Worm (Caenorhabditis elegans): ENCODE measurements around the gene osm-7.

DNA sequence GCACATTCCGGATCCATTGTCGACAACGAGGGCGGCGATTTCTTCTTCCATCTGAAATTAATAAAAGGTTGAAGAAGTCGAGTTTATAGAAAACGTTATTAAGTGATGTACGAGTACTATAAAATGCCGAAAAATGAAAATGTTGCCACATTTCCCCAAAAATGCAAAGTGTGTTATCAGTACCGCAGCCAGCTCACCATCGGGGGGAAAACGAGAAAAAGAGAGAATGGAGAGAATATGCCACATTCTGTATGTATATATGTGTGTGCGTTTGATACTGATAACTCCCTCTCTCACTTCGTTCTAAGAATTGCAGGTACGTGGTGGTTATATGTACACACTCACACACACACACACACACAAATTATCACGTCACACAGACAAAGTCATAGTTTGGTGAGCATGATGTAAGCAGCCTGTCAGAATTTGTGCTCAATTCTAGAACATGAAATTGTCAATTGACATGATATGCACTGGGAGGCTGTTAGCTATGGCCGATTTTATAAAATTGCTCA, 30.1 kb downstream of the osm-7 start, which contains the start of gene act-5:
- TF ChIP-seq ztf-22 (GFP tag; optimal IDR thresholded peaks at IDR 0.05), result peak; percentile 4
- TF ChIP-seq mxl-1 (tag; optimal IDR thresholded peaks at IDR 0.05), result no peak
- no peak for TF ChIP-seq B0019.2 (GFP tag; conservative IDR thresholded peaks at IDR 0.05)
- no peak for TF ChIP-seq lag-1 (GFP tag; IDR thresholded peaks at IDR 0.05)
